Fruit fly (Drosophila melanogaster): ENCODE data around the gene CG15385.

CG15385 gene

dm6 chr2L:2179366-2179765 is 33.0 kb downstream of the CG15385 start (continued):
- peak; percentile 18 for TF ChIP-seq gcm (GFP tag; optimal IDR thresholded peaks at IDR 0.05)
- TF ChIP-seq otp (GFP tag; IDR thresholded peaks at IDR 0.05) = 0 out of 3 replicates have a peak, but pooled peaks have one; percentile 53
- TF ChIP-seq Dad (GFP tag; optimal IDR thresholded peaks at IDR 0.05) = peak; percentile 35
- TF ChIP-seq CG7987 (GFP tag; optimal IDR thresholded peaks at IDR 0.05) = peak; percentile 54
- no peak for TF ChIP-seq pros (GFP tag; optimal IDR thresholded peaks at IDR 0.05)
- peak; percentile 38 for TF ChIP-seq CG5180 (GFP tag; optimal IDR thresholded peaks at IDR 0.05)
- peak; percentile 80 for TF ChIP-seq Meics (GFP tag; optimal IDR thresholded peaks at IDR 0.05)
- TF ChIP-seq Deaf1 (tag; optimal IDR thresholded peaks at IDR 0.05) = peak; percentile 16
- TF ChIP-seq usp (GFP tag; optimal IDR thresholded peaks at IDR 0.05) = no peak
- peak; percentile 72; the same call in 2 of the 3 replicates for TF ChIP-seq CG11456 (GFP tag; IDR thresholded peaks at IDR 0.05)
- peak; percentile 75 for TF ChIP-seq slp2 (GFP tag; optimal IDR thresholded peaks at IDR 0.05)
- peak; percentile 79 for TF ChIP-seq fu2 (GFP tag; optimal IDR thresholded peaks at IDR 0.05)
- no peak for TF ChIP-seq Stat92E (GFP tag; optimal IDR thresholded peaks at IDR 0.05)
- no peak for TF ChIP-seq repo (GFP tag; optimal IDR thresholded peaks at IDR 0.05)
- TF ChIP-seq Mes4 (GFP tag; optimal IDR thresholded peaks at IDR 0.05) = peak; percentile 35
- peak; percentile 8 for TF ChIP-seq Vsx1 (GFP tag; optimal IDR thresholded peaks at IDR 0.05)
- peak; percentile 6 for TF ChIP-seq CG3838 (GFP tag; optimal IDR thresholded peaks at IDR 0.05)
- TF ChIP-seq org-1 (GFP tag; optimal IDR thresholded peaks at IDR 0.05) = peak; percentile 65
- TF ChIP-seq Ssrp (tag; optimal IDR thresholded peaks at IDR 0.05) = peak; percentile 64
- peak; percentile 75 for TF ChIP-seq CG12155 (GFP tag; optimal IDR thresholded peaks at IDR 0.05)
- TF ChIP-seq CG8281 (tag; optimal IDR thresholded peaks at IDR 0.05) = peak; percentile 45
- no peak for TF ChIP-seq Doc3 (GFP tag; IDR thresholded peaks at IDR 0.05; ENCODE audit: partially characterized antibody)
- peak; percentile 62 for TF ChIP-seq wor (GFP tag; IDR thresholded peaks at IDR 0.05)
- TF ChIP-seq CG6654 (GFP tag; optimal IDR thresholded peaks at IDR 0.05) = peak; percentile 12
- no peak for TF ChIP-seq hbn (GFP tag; IDR thresholded peaks at IDR 0.05; ENCODE audit: partially characterized antibody)
- TF ChIP-seq Mrtf (GFP tag; IDR thresholded peaks at IDR 0.05) = peak; percentile 68
- TF ChIP-seq CG12744 (GFP tag; optimal IDR thresholded peaks at IDR 0.05) = peak; percentile 70
- TF ChIP-seq jigr1 (GFP tag; IDR thresholded peaks at IDR 0.05) = peak; percentile 55; the same call in 2 of the 3 replicates
- peak; percentile 58; the same call in 2 of the 3 replicates for TF ChIP-seq H15 (GFP tag; IDR thresholded peaks at IDR 0.05)
- TF ChIP-seq sens-2 (GFP tag; IDR thresholded peaks at IDR 0.05) = no peak
- peak; percentile 72 for TF ChIP-seq CG30403 (GFP tag; optimal IDR thresholded peaks at IDR 0.05)
- peak; percentile 22 for TF ChIP-seq CG6683 (GFP tag; optimal IDR thresholded peaks at IDR 0.05)
- TF ChIP-seq CG16863 (GFP tag; optimal IDR thresholded peaks at IDR 0.05) = peak; percentile 60
- peak; percentile 74 for TF ChIP-seq cwo (GFP tag; optimal IDR thresholded peaks at IDR 0.05)
- peak; percentile 82 for TF ChIP-seq CG15269 (tag; optimal IDR thresholded peaks at IDR 0.05)
- no peak for TF ChIP-seq Trl (optimal IDR thresholded peaks at IDR 0.05)
- peak; percentile 71 for TF ChIP-seq Trl (GFP tag; optimal IDR thresholded peaks at IDR 0.05)
- peak; percentile 78 for TF ChIP-seq HHEX (GFP tag; optimal IDR thresholded peaks at IDR 0.05)
- TF ChIP-seq crc (GFP tag; optimal IDR thresholded peaks at IDR 0.05) = peak; percentile 24
- TF ChIP-seq Sry-δ (GFP tag; optimal IDR thresholded peaks at IDR 0.05) = peak; percentile 36
- TF ChIP-seq schlank (tag; optimal IDR thresholded peaks at IDR 0.05) = peak; percentile 48
- TF ChIP-seq CG4328 (GFP tag; optimal IDR thresholded peaks at IDR 0.05) = peak; percentile 23
- TF ChIP-seq H2.0 (GFP tag; IDR thresholded peaks at IDR 0.05) = peak; percentile 54; the same call in 1 of the 2 replicates
- no peak for TF ChIP-seq pfk (GFP tag; optimal IDR thresholded peaks at IDR 0.05)
- no peak for TF ChIP-seq CkIIα-i1 (GFP tag; IDR thresholded peaks at IDR 0.05)
- peak; percentile 87 for TF ChIP-seq gem (tag; optimal IDR thresholded peaks at IDR 0.05)
- no peak for TF ChIP-seq Hr78 (GFP tag; optimal IDR thresholded peaks at IDR 0.05)
- TF ChIP-seq Fer2 (tag; optimal IDR thresholded peaks at IDR 0.05) = peak; percentile 20
- peak; percentile 84 for TF ChIP-seq CG32532 (GFP tag; IDR thresholded peaks at IDR 0.05)
- TF ChIP-seq MTF-1 (GFP tag; optimal IDR thresholded peaks at IDR 0.05; ENCODE audit: borderline replicate concordance) = no peak
